Worm (Caenorhabditis elegans): Measurements from ENCODE around the gene F40G9.5.
"Not testable (repeated sequence)": the region's sequence is repeated elsewhere in the genome, so short reads cannot be mapped to it uniquely, and the experiment has no call there.

F40G9.5 gene

ce11 chrIII:222508-222907, 41.4 kb downstream of the F40G9.5 start:
- TF ChIP-seq nhr-11 (tag; optimal IDR thresholded peaks at IDR 0.05) (no peak), set-16 (GFP tag; IDR thresholded peaks at IDR 0.05) (peak; percentile 62), nhr-10 (tag; optimal IDR thresholded peaks at IDR 0.05) (no peak), dmd-8 (GFP tag; IDR thresholded peaks at IDR 0.05) (no peak), zfp-3 (GFP tag; conservative IDR thresholded peaks at IDR 0.05) (no peak)

ce11 chrIII:227033-227432, 46.0 kb downstream of the F40G9.5 start:
- TF ChIP-seq hmg-1.1 (GFP tag; IDR thresholded peaks at IDR 0.05) = no peak
- no peak for TF ChIP-seq jun-1 (tag; optimal IDR thresholded peaks at IDR 0.05)
- TF ChIP-seq set-16 (GFP tag; IDR thresholded peaks at IDR 0.05) = peak; percentile 82

ce11 chrIII:230129-230528, 49.1 kb downstream of the F40G9.5 start, which contains the start of gene hpo-38:
Gene hpo-38 (plus strand): TSS chrIII:230429.
- no peak for TF ChIP-seq lin-13 (GFP tag; optimal IDR thresholded peaks at IDR 0.05)
- no peak for TF ChIP-seq hif-1 (tag; optimal IDR thresholded peaks at IDR 0.05)
- TF ChIP-seq daf-8 (GFP tag; IDR thresholded peaks at IDR 0.05) = no peak
- TF ChIP-seq php-3 (GFP tag; IDR thresholded peaks at IDR 0.05) = no peak
- TF ChIP-seq ceh-28 (tag; optimal IDR thresholded peaks at IDR 0.05) = no peak
- no peak for TF ChIP-seq egl-27 (tag; optimal IDR thresholded peaks at IDR 0.05)
- no peak for TF ChIP-seq lir-3 (tag; optimal IDR thresholded peaks at IDR 0.05)
- no peak for TF ChIP-seq unc-39 (tag; optimal IDR thresholded peaks at IDR 0.05)
- no peak for TF ChIP-seq nhr-237 (tag; optimal IDR thresholded peaks at IDR 0.05)
- TF ChIP-seq rbr-2 (tag; optimal IDR thresholded peaks at IDR 0.05) = no peak

- TF ChIP-seq lin-38 (GFP tag; IDR thresholded peaks at IDR 0.05) (peak; percentile 71), set-16 (GFP tag; IDR thresholded peaks at IDR 0.05) (peak; percentile 39), tra-1 (GFP tag; IDR thresholded peaks at IDR 0.05) (0 out of 2 replicates have a peak, but pooled peaks have one; percentile 18), lim-7 (GFP tag; IDR thresholded peaks at IDR 0.05) (0 out of 2 replicates have a peak, but pooled peaks have one; percentile 48), ctbp-1 (GFP tag; IDR thresholded peaks at IDR 0.05) (0 out of 2 replicates have a peak, but pooled peaks have one; percentile 45), pha-4 (GFP tag; IDR thresholded peaks at IDR 0.05) (peak; percentile 76; the same call in 1 of the 2 replicates), egl-43 (GFP tag; IDR thresholded peaks at IDR 0.05) (peak; percentile 81), dmd-8 (GFP tag; IDR thresholded peaks at IDR 0.05) (peak; percentile 84), Y48G9A.11 (GFP tag; IDR thresholded peaks at IDR 0.05) (peak; percentile 72), arid-1 (GFP tag; conservative IDR thresholded peaks at IDR 0.05) (0 out of 2 replicates have a peak, but pooled peaks have one; percentile 17), mxl-2 (GFP tag; conservative IDR thresholded peaks at IDR 0.05) (0 out of 2 replicates have a peak, but pooled peaks have one; percentile 34), F26F4.8 (GFP tag; conservative IDR thresholded peaks at IDR 0.05) (0 out of 2 replicates have a peak, but pooled peaks have one; percentile 49), Y105C5A.15 (GFP tag; IDR thresholded peaks at IDR 0.05) (peak; percentile 58; the same call in 1 of the 2 replicates), mdt-29 (GFP tag; IDR thresholded peaks at IDR 0.05) (0 out of 2 replicates have a peak, but pooled peaks have one; percentile 46), php-3 (GFP tag; IDR thresholded peaks at IDR 0.05) (peak; percentile 63; the same call in 1 of the 2 replicates)
- TF ChIP-seq pha-4 (tag; optimal IDR thresholded peaks at IDR 0.05) = not testable (repeated sequence)
Measured at ce11 chrIII:232918-233317, 51.9 kb downstream of the F40G9.5 start.
